Fruit fly (Drosophila melanogaster) whole organism, prepupa: Measurements from ENCODE around the gene scf.

Experiments
- Blimp-1 ChIP-seq: fragments of 200-800 bp; sonication (Bioruptor generic); optimal IDR thresholded peaks from 3 replicates; lab custom pipeline; 2017; ENCODE audit warnings: missing biosample characterization, missing genetic modification characterization, mild to moderate bottlenecking, moderate library complexity, missing genetic modification reagents
- CG10669 ChIP-seq: fragments of 200-800 bp; sonication (Bioruptor generic); optimal IDR thresholded peaks from 3 replicates; lab custom pipeline; 2018; ENCODE audit warnings: missing biosample characterization, mild to moderate bottlenecking, missing genetic modification characterization, moderate library complexity
- CG11902 ChIP-seq: fragments of 200-800 bp; sonication (Bioruptor generic); optimal IDR thresholded peaks from 3 replicates; lab custom pipeline; 2016; ENCODE audit warnings: missing biosample characterization, missing genetic modification characterization
- CG16779 ChIP-seq: fragments of 200-800 bp; sonication (Bioruptor generic); optimal IDR thresholded peaks from 3 replicates; lab custom pipeline; 2017; ENCODE audit warnings: missing biosample characterization, mild to moderate bottlenecking, missing genetic modification characterization
- CG32006 ChIP-seq: fragments of 200-800 bp; sonication (Bioruptor generic); optimal IDR thresholded peaks from 3 replicates; lab custom pipeline; 2017; ENCODE audit warnings: missing biosample characterization, mild to moderate bottlenecking, missing genetic modification characterization
- CG4318 ChIP-seq: fragments of 200-800 bp; sonication (Bioruptor generic); optimal IDR thresholded peaks from 3 replicates; lab custom pipeline; 2017; ENCODE audit warnings: missing biosample characterization, mild to moderate bottlenecking, missing genetic modification characterization
- Hr38 ChIP-seq: sonication (Bioruptor generic); optimal IDR thresholded peaks from 2 replicates; lab custom pipeline; 2016; ENCODE audit warnings: missing biosample characterization, missing genetic modification characterization
- Sox14 ChIP-seq: fragments of 200-800 bp; sonication (Bioruptor generic); optimal IDR thresholded peaks from 3 replicates; lab custom pipeline; 2016; ENCODE audit warnings: missing biosample characterization, missing genetic modification characterization
- Sox15 ChIP-seq: fragments of 200-800 bp; sonication (Bioruptor generic); optimal IDR thresholded peaks from 3 replicates; lab custom pipeline; 2016; ENCODE audit warnings: missing biosample characterization, missing genetic modification characterization
- cyc ChIP-seq: fragments of 200-800 bp; sonication (Bioruptor generic); optimal IDR thresholded peaks from 3 replicates; lab custom pipeline; 2016; ENCODE audit warnings: missing biosample characterization, missing genetic modification characterization
- spab ChIP-seq: fragments of 200-800 bp; sonication (Bioruptor generic); optimal IDR thresholded peaks from 2 replicates; lab custom pipeline; 2017; ENCODE audit warnings: missing biosample characterization, mild to moderate bottlenecking, missing genetic modification characterization, missing genetic modification reagents
- svp ChIP-seq: fragments of 200-800 bp; sonication (Bioruptor generic); peaks from one replicate; lab custom pipeline; 2016; ENCODE audit warnings: missing biosample characterization, missing genetic modification characterization

DNA sequence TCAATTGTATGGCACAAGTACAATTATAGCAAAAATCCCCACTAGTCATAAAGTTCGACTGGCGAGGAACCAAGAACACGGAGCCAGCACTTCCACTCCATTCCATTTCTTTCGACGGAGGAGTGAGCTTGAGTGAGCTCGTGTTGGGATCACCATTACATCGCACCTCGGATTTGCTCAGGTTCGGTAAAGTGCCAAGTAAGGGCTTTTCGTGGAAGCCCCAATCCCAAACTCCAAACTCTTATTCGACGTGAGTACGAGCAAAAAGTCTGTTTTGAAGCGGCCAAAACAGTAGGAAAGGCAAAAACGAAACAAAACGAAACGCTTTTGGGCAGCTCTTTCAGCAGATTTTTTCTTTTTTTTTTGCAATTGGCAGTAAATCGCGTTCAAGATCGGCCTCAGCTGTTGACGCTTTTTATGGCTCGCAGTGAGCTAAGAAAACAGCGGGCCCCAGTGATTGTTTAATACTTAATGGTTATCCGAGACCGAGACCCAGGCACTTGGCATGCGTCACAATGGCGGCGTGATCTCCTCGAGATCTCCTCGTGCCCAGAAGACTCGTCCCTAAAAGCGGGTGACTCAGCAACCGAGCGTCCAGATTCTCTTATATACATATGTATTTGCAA, 22.6 kb downstream of the scf start:
- TF ChIP-seq CG4318 (GFP tag; lab: Kevin White, UChicago) (no peak), spab (GFP tag; lab: Kevin White, UChicago) (no peak), CG16779 (peak; percentile 18), CG11902 (GFP tag; lab: Kevin White, UChicago) (no peak), Blimp-1 (GFP tag; lab: Kevin White, UChicago) (no peak), cyc (GFP tag; lab: Kevin White, UChicago) (no peak), svp (GFP tag; lab: Kevin White, UChicago) (peak; percentile 82), Sox14 (GFP tag; lab: Kevin White, UChicago) (peak; percentile 27), CG10669 (GFP tag; lab: Kevin White, UChicago) (no peak), Hr38 (GFP tag; lab: Kevin White, UChicago) (no peak), Sox15 (GFP tag; lab: Kevin White, UChicago) (no peak), CG32006 (no peak)
